Fruit fly (Drosophila melanogaster) whole organism, embryonic: ENCODE measurements around the gene Gr98b.
A peak's percentile ranks its signal among the peaks of the same experiment; 100 is the strongest.

Experiments used
- Abd-B ChIP-seq: fragments of 200-800 bp; sonication (Bioruptor generic); optimal IDR thresholded peaks from 2 replicates; lab custom pipeline; 2018; ENCODE audit warnings: missing biosample characterization, mild to moderate bottlenecking, missing genetic modification characterization, moderate library complexity
- B-H2 ChIP-seq: fragments of 200-800 bp; sonication (Bioruptor generic); optimal IDR thresholded peaks from 2 replicates; lab custom pipeline; 2018; ENCODE audit warnings: missing biosample characterization, mild to moderate bottlenecking, missing genetic modification characterization
- CG10543 ChIP-seq: fragments of 200-800 bp; sonication (Bioruptor generic); optimal IDR thresholded peaks from 3 replicates; lab custom pipeline; 2017; ENCODE audit warnings: missing biosample characterization, mild to moderate bottlenecking, missing genetic modification characterization, moderate library complexity
- CG12236 ChIP-seq: fragments of 200-800 bp; sonication (Bioruptor generic); optimal IDR thresholded peaks from 2 replicates; lab custom pipeline; 2016; ENCODE audit warnings: missing biosample characterization, missing genetic modification characterization
- CG1233 ChIP-seq: fragments of 200-800 bp; sonication (Bioruptor generic); optimal IDR thresholded peaks from 4 replicates; lab custom pipeline; 2018; ENCODE audit warnings: missing biosample characterization, mild to moderate bottlenecking, missing genetic modification characterization
- CG12769 ChIP-seq: fragments of 200-800 bp; sonication (Bioruptor generic); optimal IDR thresholded peaks from 2 replicates; lab custom pipeline; 2019; ENCODE audit warnings: missing biosample characterization, mild to moderate bottlenecking, missing genetic modification characterization, moderate library complexity
- CG14667 ChIP-seq: fragments of 200-800 bp; sonication (Bioruptor generic); IDR thresholded peaks from 2 replicates; pipeline ENCODE4 v1.3.6; 2022; ENCODE audit warnings: missing biosample characterization, missing genetic modification characterization
- CG15011 ChIP-seq: fragments of 200-800 bp; sonication (Bioruptor generic); optimal IDR thresholded peaks from 3 replicates; lab custom pipeline; 2018; ENCODE audit warnings: missing biosample characterization, mild to moderate bottlenecking, missing genetic modification characterization
- CG17186 ChIP-seq: fragments of 200-800 bp; sonication (Bioruptor generic); optimal IDR thresholded peaks from 3 replicates; lab custom pipeline; 2017; ENCODE audit warnings: missing biosample characterization, missing genetic modification reagents, missing genetic modification characterization
- CG17328 ChIP-seq: fragments of 200-800 bp; sonication (Bioruptor generic); IDR thresholded peaks from 2 replicates; pipeline ENCODE4 v1.3.6; 2022; ENCODE audit warnings: missing biosample characterization, missing genetic modification characterization
- CG18619 ChIP-seq: fragments of 200-800 bp; sonication (Bioruptor generic); optimal IDR thresholded peaks from 3 replicates; lab custom pipeline; 2017; ENCODE audit warnings: missing biosample characterization, mild to moderate bottlenecking, missing genetic modification characterization
- CG32772 ChIP-seq: fragments of 200-800 bp; sonication (Bioruptor generic); IDR thresholded peaks from 2 replicates; pipeline ENCODE4 v1.3.6; 2022; ENCODE audit warnings: missing biosample characterization, missing genetic modification characterization
- CG3838 ChIP-seq: fragments of 200-800 bp; sonication (Bioruptor generic); optimal IDR thresholded peaks from 3 replicates; lab custom pipeline; 2016; ENCODE audit warnings: missing biosample characterization, missing genetic modification characterization
- CG3847 ChIP-seq: fragments of 200-800 bp; sonication (Bioruptor generic); IDR thresholded peaks from 2 replicates; pipeline ENCODE4 v1.3.6; 2022; ENCODE audit warnings: missing biosample characterization, missing genetic modification characterization
- CG6854 ChIP-seq: fragments of 200-800 bp; sonication (Bioruptor generic); optimal IDR thresholded peaks from 3 replicates; lab custom pipeline; 2017; ENCODE audit warnings: missing biosample characterization, mild to moderate bottlenecking, missing genetic modification characterization
- CG7271 ChIP-seq: fragments of 200-800 bp; sonication (Bioruptor generic); optimal IDR thresholded peaks from 2 replicates; lab custom pipeline; 2018; ENCODE audit warnings: missing biosample characterization, mild to moderate bottlenecking, missing genetic modification characterization, moderate library complexity
- CG8290 ChIP-seq, 3 experiments: fragments of 200-800 bp; sonication (Bioruptor generic); optimal IDR thresholded peaks; 2 replicates each; lab custom pipeline; 2016 to 2019; ENCODE audit warnings: missing biosample characterization in 3 of 3, missing genetic modification characterization in 3 of 3, mild to moderate bottlenecking in 2 of 3, moderate library complexity in 1 of 3
- CTCF ChIP-seq: fragments of 200-800 bp; sonication (Bioruptor generic); optimal IDR thresholded peaks from 2 replicates; lab custom pipeline; 2017; ENCODE audit warnings: missing biosample characterization, mild to moderate bottlenecking, missing genetic modification characterization, moderate library complexity
- CoRest ChIP-seq: fragments of 200-800 bp; sonication (Bioruptor generic); optimal IDR thresholded peaks from 3 replicates; lab custom pipeline; 2018; ENCODE audit warnings: missing biosample characterization, mild to moderate bottlenecking, missing genetic modification characterization, moderate library complexity
- D19A ChIP-seq: fragments of 200-800 bp; optimal IDR thresholded peaks from 3 replicates; lab custom pipeline; 2019; ENCODE audit warnings: missing biosample characterization, mild to moderate bottlenecking, missing genetic modification characterization, moderate library complexity
- D19B ChIP-seq: fragments of 200-800 bp; sonication (Bioruptor generic); optimal IDR thresholded peaks from 2 replicates; lab custom pipeline; 2017; ENCODE audit warnings: missing biosample characterization, mild to moderate bottlenecking, missing genetic modification characterization
- Pdp1 ChIP-seq, 2 experiments: fragments of 200-800 bp; sonication (Bioruptor generic); optimal IDR thresholded peaks; 3 replicates each; lab custom pipeline; 2016; ENCODE audit warnings: missing biosample characterization in 2 of 2, missing genetic modification characterization in 2 of 2, mild to moderate bottlenecking in 1 of 2, moderate library complexity in 1 of 2
- Trl ChIP-seq, 3 experiments: fragments of >200 bp in 2 of 3; fragments of 200-800 bp in 1 of 3; sonication (Bioruptor generic) in 1 of 3; optimal IDR thresholded peaks; 2 replicates in 1 of 3; 3 replicates in 2 of 3; lab custom pipeline; 2016 to 2017; ENCODE audit warnings: missing biosample characterization in 1 of 3, missing genetic modification characterization in 1 of 3
- az2 ChIP-seq: fragments of 200-800 bp; sonication (Bioruptor generic); optimal IDR thresholded peaks from 3 replicates; lab custom pipeline; 2016; ENCODE audit warnings: missing biosample characterization, missing genetic modification characterization
- bcd ChIP-seq: fragments of 200-800 bp; sonication (Bioruptor generic); optimal IDR thresholded peaks from 2 replicates; lab custom pipeline; 2017; ENCODE audit warnings: missing biosample characterization, mild to moderate bottlenecking, missing genetic modification characterization
- bowl ChIP-seq: fragments of 200-800 bp; sonication (Bioruptor generic); IDR thresholded peaks from 2 replicates; pipeline ENCODE4 v1.3.6; 2022; ENCODE audit warnings: missing biosample characterization, missing genetic modification characterization
- chn ChIP-seq: fragments of 200-800 bp; sonication (Bioruptor generic); optimal IDR thresholded peaks from 2 replicates; lab custom pipeline; 2016; ENCODE audit warnings: missing biosample characterization, missing genetic modification characterization
- crol ChIP-seq: fragments of 200-800 bp; sonication (Bioruptor generic); IDR thresholded peaks from 2 replicates; pipeline ENCODE4 v1.3.6; 2022; ENCODE audit warnings: missing biosample characterization, missing genetic modification characterization
- dmrt11E ChIP-seq: fragments of 200-800 bp; sonication (Bioruptor generic); optimal IDR thresholded peaks from 3 replicates; lab custom pipeline; 2018; ENCODE audit warnings: missing biosample characterization, mild to moderate bottlenecking, missing genetic modification characterization, moderate library complexity
- gcm ChIP-seq: fragments of 200-800 bp; sonication (Bioruptor generic); optimal IDR thresholded peaks from 2 replicates; lab custom pipeline; 2019; ENCODE audit warnings: missing biosample characterization, mild to moderate bottlenecking, missing genetic modification characterization, moderate library complexity
- grau ChIP-seq: fragments of 200-800 bp; optimal IDR thresholded peaks from 3 replicates; lab custom pipeline; 2019; ENCODE audit warnings: missing biosample characterization, mild to moderate bottlenecking, missing genetic modification characterization, moderate library complexity
- kah ChIP-seq: fragments of 200-800 bp; sonication (Bioruptor generic); optimal IDR thresholded peaks from 2 replicates; lab custom pipeline; 2018; ENCODE audit warnings: missing biosample characterization, mild to moderate bottlenecking, missing genetic modification characterization
- lab ChIP-seq: fragments of 200-800 bp; sonication (Bioruptor generic); optimal IDR thresholded peaks from 3 replicates; lab custom pipeline; 2017; ENCODE audit warnings: missing biosample characterization, missing genetic modification characterization, mild to moderate bottlenecking, moderate library complexity, missing genetic modification reagents
- mirr ChIP-seq: fragments of 200-800 bp; sonication (Bioruptor generic); optimal IDR thresholded peaks from 3 replicates; lab custom pipeline; 2018; ENCODE audit warnings: missing biosample characterization, mild to moderate bottlenecking, missing genetic modification characterization
- nau ChIP-seq: fragments of 200-800 bp; sonication (Bioruptor generic); optimal IDR thresholded peaks from 3 replicates; lab custom pipeline; 2017; ENCODE audit warnings: missing biosample characterization, mild to moderate bottlenecking, missing genetic modification characterization, missing genetic modification reagents
- nom ChIP-seq: fragments of 200-800 bp; sonication (Bioruptor generic); optimal IDR thresholded peaks from 2 replicates; lab custom pipeline; 2017; ENCODE audit warnings: missing biosample characterization, missing genetic modification characterization, mild to moderate bottlenecking, moderate library complexity, missing genetic modification reagents
- onecut ChIP-seq: fragments of 200-800 bp; sonication (Bioruptor generic); IDR thresholded peaks from 2 replicates; pipeline ENCODE4 v1.3.6; 2022; ENCODE audit warnings: missing biosample characterization, missing genetic modification characterization
- psq ChIP-seq: fragments of 200-800 bp; sonication (Bioruptor generic); optimal IDR thresholded peaks from 2 replicates; lab custom pipeline; 2017; ENCODE audit warnings: missing biosample characterization, missing genetic modification characterization
- rib ChIP-seq: fragments of 200-800 bp; sonication (Bioruptor generic); IDR thresholded peaks from 2 replicates; pipeline ENCODE4 v1.3.6; 2022; ENCODE audit warnings: missing biosample characterization, missing genetic modification characterization
- salm ChIP-seq: fragments of 200-800 bp; sonication (Bioruptor generic); optimal IDR thresholded peaks from 2 replicates; lab custom pipeline; 2018; ENCODE audit warnings: missing biosample characterization, mild to moderate bottlenecking, missing genetic modification characterization
- sc ChIP-seq, 3 experiments: fragments of >200 bp in 2 of 3; fragments of 200-800 bp in 1 of 3; sonication (Bioruptor generic) in 1 of 3; optimal IDR thresholded peaks; 2 replicates in 2 of 3; 3 replicates in 1 of 3; lab custom pipeline; 2017; ENCODE audit warnings: mild to moderate bottlenecking in 1 of 3, missing biosample characterization in 1 of 3, missing genetic modification characterization in 1 of 3, missing genetic modification reagents in 1 of 3
- sob ChIP-seq: fragments of 200-800 bp; sonication (Bioruptor generic); IDR thresholded peaks from 2 replicates; pipeline ENCODE4 v1.3.6; 2022; ENCODE audit warnings: missing biosample characterization, missing genetic modification characterization
- ssp ChIP-seq: fragments of 200-800 bp; sonication (Bioruptor generic); IDR thresholded peaks from 2 replicates; pipeline ENCODE4 v1.3.6; 2022; ENCODE audit warnings: missing biosample characterization, missing genetic modification characterization
- sug ChIP-seq: fragments of 200-800 bp; optimal IDR thresholded peaks from 2 replicates; lab custom pipeline; 2019; ENCODE audit warnings: missing biosample characterization, mild to moderate bottlenecking, missing genetic modification characterization, moderate library complexity
- trh ChIP-seq: fragments of 200-800 bp; sonication (Bioruptor generic); optimal IDR thresholded peaks from 2 replicates; lab custom pipeline; 2016; ENCODE audit warnings: missing biosample characterization, missing genetic modification characterization
- wor ChIP-seq: fragments of 200-800 bp; sonication (Bioruptor generic); IDR thresholded peaks from 2 replicates; pipeline ENCODE4 v1.3.6; 2022; ENCODE audit warnings: missing biosample characterization, missing genetic modification characterization
- yki ChIP-seq: fragments of >200 bp; optimal IDR thresholded peaks from 3 replicates; lab custom pipeline; 2018
- z ChIP-seq: fragments of 200-800 bp; sonication (Bioruptor generic); IDR thresholded peaks from 3 replicates; pipeline ENCODE4 v1.3.6; 2022; ENCODE audit warnings: missing biosample characterization, missing genetic modification characterization

Gene Gr98b

DNA sequence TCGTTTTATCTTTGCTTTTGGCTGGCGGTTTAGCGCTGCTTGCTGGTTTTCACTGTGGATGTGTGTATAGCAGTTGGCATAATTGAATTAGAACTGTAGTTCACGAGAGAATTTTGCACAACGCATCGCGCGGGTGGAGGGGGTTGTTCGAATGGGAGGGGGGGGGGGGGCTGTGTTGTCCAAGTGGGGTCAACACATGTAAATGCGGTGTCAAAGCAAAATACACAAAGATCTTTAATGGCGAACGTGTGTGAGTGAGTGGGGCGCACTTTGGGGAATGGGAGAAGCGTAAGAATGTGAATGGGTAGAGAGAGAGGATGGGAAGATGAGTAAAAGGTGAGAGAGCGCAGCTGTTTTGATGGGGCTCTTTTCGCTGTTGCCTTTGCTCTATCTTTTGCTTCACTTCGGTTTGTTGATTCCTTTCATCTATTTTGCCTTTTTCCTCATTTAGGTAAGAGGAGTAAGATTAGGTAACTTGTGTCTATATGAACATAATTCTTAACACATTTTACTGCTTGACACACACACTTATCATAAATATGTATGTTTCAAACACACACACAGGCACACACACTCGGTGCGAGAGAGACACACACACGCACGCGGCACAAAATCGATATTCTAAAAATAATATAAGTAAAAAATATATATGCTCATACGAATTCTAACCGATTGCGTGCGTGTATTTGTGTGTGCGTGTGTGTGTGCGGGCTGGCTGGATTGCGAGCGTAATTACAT is 38.1 kb downstream of the Gr98b start (continued):
- TF ChIP-seq salm (tag; lab: Kevin White, UChicago) (no peak), bcd (GFP tag; lab: Kevin White, UChicago) (no peak), trh (GFP tag; lab: Kevin White, UChicago) (no peak), CG17186 (GFP tag; lab: Kevin White, UChicago) (no peak), B-H2 (no peak), nom (GFP tag; lab: Kevin White, UChicago) (peak; percentile 21), Pdp1 (GFP tag; optimal IDR thresholded peaks at IDR 0.05; lab: Kevin White, UChicago) (peak in 1 of 2 experiments; percentile 85), CG1233 (GFP tag; lab: Kevin White, UChicago) (peak; percentile 7), sc (optimal IDR thresholded peaks at IDR 0.05; lab: Kevin White, UChicago) (no peak), sc (GFP tag; optimal IDR thresholded peaks at IDR 0.05; lab: Kevin White, UChicago) (no peak), D19A (tag; lab: Kevin White, UChicago) (no peak), lab (GFP tag; lab: Kevin White, UChicago) (peak; percentile 5), sug (tag; lab: Kevin White, UChicago) (peak; percentile 62), onecut (GFP tag; lab: Robert Waterston, UW) (peak; percentile 90), CG32772 (GFP tag; lab: Robert Waterston, UW) (no peak), CG18619 (no peak), Abd-B (no peak), CG15011 (GFP tag; lab: Kevin White, UChicago) (no peak), psq (peak; percentile 19), chn (GFP tag; lab: Kevin White, UChicago) (no peak), crol (GFP tag; lab: Robert Waterston, UW) (peak; percentile 89), nau (peak; percentile 9), CG7271 (tag; lab: Kevin White, UChicago) (no peak), mirr (peak; percentile 74), CoRest (no peak), wor (GFP tag; lab: Robert Waterston, UW) (no peak), az2 (GFP tag; lab: Kevin White, UChicago) (no peak), CG17328 (GFP tag; lab: Robert Waterston, UW) (no peak), CG3838 (GFP tag; lab: Kevin White, UChicago) (no peak), gcm (GFP tag; lab: Kevin White, UChicago) (no peak), sob (0 out of 2 replicates have a peak, but pooled peaks have one; percentile 10), CG3847 (GFP tag; lab: Robert Waterston, UW) (no peak), grau (peak; percentile 68), z (GFP tag; lab: Robert Waterston, UW) (no peak), CG6854 (no peak), dmrt11E (tag; lab: Kevin White, UChicago) (no peak), CG10543 (peak; percentile 41), D19B (GFP tag; lab: Kevin White, UChicago) (no peak), bowl (GFP tag; lab: Robert Waterston, UW) (no peak), yki (peak; percentile 42), CG8290 (GFP tag; optimal IDR thresholded peaks at IDR 0.05; lab: Kevin White, UChicago) (no peak), CG8290 (tag; optimal IDR thresholded peaks at IDR 0.05; lab: Kevin White, UChicago) (peak in 1 of 2 experiments; percentile 18), CG14667 (no peak), Trl (optimal IDR thresholded peaks at IDR 0.05; lab: Kevin White, UChicago) (peak; percentile 80 to 88), Trl (GFP tag; optimal IDR thresholded peaks at IDR 0.05; lab: Kevin White, UChicago) (no peak), CTCF (no peak), CG12769 (tag; lab: Kevin White, UChicago) (peak; percentile 14), kah (GFP tag; lab: Kevin White, UChicago) (no peak), ssp (GFP tag; lab: Robert Waterston, UW) (no peak), rib (GFP tag; lab: Robert Waterston, UW) (peak; percentile 70; the same call in 1 of the 2 replicates), CG12236 (GFP tag; lab: Kevin White, UChicago) (no peak)
